Fruit fly (Drosophila melanogaster): ENCODE results near the gene mRpL19.
A peak's percentile ranks its signal among the peaks of the same experiment; 100 is the strongest.

The mRpL19 gene

DNA sequence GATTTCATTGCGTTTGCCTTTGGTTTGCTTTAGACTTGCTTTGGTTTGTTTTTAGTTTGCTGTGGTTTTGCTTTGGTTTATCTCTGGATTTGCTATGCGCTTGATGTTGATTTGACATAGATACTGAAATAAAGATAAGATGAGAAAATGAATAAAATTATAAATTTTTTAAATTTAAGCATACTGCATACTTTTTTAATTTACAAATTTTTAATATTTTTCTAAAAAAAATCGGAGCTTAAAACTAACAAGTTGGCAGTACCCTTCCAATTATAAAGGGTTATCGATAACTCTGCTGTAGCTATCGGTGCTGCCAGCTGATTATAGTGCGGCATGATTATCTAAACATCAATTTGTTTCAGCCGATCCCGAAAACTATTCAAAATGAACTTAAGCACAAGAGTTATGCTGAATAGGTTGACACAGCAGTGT lies at the start of gene mRpL19:
mRpL19 (plus strand) TSS at position 307 of the 432 bp plus-strand sequence.
- TF ChIP-seq CG33017 (tag; optimal IDR thresholded peaks at IDR 0.05) = peak; percentile 68
- TF ChIP-seq cic (GFP tag; optimal IDR thresholded peaks at IDR 0.05) = peak; percentile 27
- peak; percentile 88 for TF ChIP-seq kay (GFP tag; ENCODE audit: borderline replicate concordance)
- peak; percentile 76 for TF ChIP-seq CG7101 (tag; optimal IDR thresholded peaks at IDR 0.05)
- peak; percentile 59 for TF ChIP-seq Mnt (GFP tag; optimal IDR thresholded peaks at IDR 0.05)
- TF ChIP-seq CG14711 (tag; optimal IDR thresholded peaks at IDR 0.05) = peak; percentile 64
- no peak for TF ChIP-seq CG12768 (GFP tag; optimal IDR thresholded peaks at IDR 0.05)
- TF ChIP-seq bab1 (GFP tag; optimal IDR thresholded peaks at IDR 0.05) = peak; percentile 73
- TF ChIP-seq tj (GFP tag; optimal IDR thresholded peaks at IDR 0.05) = peak; percentile 20
- TF ChIP-seq CG11617 (GFP tag; optimal IDR thresholded peaks at IDR 0.05) = peak; percentile 44
- TF ChIP-seq Clk (GFP tag; optimal IDR thresholded peaks at IDR 0.05) = no peak
- TF ChIP-seq Hr96 (GFP tag; optimal IDR thresholded peaks at IDR 0.05) = no peak
- peak; percentile 43 for TF ChIP-seq CG7045 (GFP tag; optimal IDR thresholded peaks at IDR 0.05)

DNA sequence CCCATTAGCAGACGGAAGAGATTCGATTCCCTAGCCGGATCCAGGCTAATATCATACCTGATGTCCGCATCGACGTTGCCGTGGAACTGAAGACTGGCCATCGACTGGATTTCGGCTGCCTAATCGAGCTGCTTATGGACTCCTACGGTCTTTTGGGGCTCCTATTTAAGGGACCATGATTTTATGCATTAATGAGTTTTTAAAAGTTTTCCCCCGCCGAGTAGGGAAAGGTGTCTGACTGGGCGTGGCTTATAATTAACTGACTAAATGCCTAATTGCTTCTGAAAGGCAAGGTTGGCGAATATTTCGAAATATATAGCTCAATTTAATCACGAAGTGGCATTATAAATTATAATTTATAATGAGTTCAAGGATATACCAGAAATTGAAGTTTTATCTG lies 38.1 kb upstream of the mRpL19 start, which contains the start of gene Or85e:
Or85e (minus strand) TSS at position 101 of the 400 bp plus-strand sequence.
- no peak for TF ChIP-seq bab1 (GFP tag; optimal IDR thresholded peaks at IDR 0.05)
- no peak for TF ChIP-seq CG12768 (GFP tag; optimal IDR thresholded peaks at IDR 0.05)
- no peak for TF ChIP-seq Clk (GFP tag; optimal IDR thresholded peaks at IDR 0.05)

DNA sequence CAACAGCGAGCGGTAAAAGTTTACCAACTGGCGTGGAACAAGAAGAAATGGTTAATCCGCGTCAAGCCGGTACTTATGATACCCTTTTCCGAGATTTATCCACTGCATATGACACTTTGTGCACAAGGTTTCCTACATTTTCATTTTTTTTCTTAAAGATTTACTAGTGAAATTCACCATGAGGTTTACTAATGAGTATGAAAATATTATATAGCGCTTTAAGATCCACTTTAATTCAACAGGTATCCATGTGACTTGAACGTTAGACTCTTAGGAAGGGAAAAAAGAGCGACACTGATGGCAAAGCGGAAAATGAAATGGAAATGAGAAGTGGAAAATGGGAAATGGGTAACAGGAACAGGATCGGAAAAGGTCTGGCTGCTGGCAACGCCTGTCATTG lies 35.3 kb upstream of the mRpL19 start:
- TF ChIP-seq CG7101 (tag; optimal IDR thresholded peaks at IDR 0.05) (no peak), CG12768 (GFP tag; optimal IDR thresholded peaks at IDR 0.05) (no peak), cic (GFP tag; optimal IDR thresholded peaks at IDR 0.05) (no peak), CG14711 (tag; optimal IDR thresholded peaks at IDR 0.05) (no peak), CG7045 (GFP tag; optimal IDR thresholded peaks at IDR 0.05) (no peak), bab1 (GFP tag; optimal IDR thresholded peaks at IDR 0.05) (no peak), kay (GFP tag; ENCODE audit: borderline replicate concordance) (no peak), Crg-1 (GFP tag; optimal IDR thresholded peaks at IDR 0.05) (no peak), CG11617 (GFP tag; optimal IDR thresholded peaks at IDR 0.05) (no peak), pad (GFP tag; optimal IDR thresholded peaks at IDR 0.05) (no peak), toe (GFP tag; optimal IDR thresholded peaks at IDR 0.05) (no peak), Clk (GFP tag; optimal IDR thresholded peaks at IDR 0.05) (no peak), tj (GFP tag; optimal IDR thresholded peaks at IDR 0.05) (no peak)

DNA sequence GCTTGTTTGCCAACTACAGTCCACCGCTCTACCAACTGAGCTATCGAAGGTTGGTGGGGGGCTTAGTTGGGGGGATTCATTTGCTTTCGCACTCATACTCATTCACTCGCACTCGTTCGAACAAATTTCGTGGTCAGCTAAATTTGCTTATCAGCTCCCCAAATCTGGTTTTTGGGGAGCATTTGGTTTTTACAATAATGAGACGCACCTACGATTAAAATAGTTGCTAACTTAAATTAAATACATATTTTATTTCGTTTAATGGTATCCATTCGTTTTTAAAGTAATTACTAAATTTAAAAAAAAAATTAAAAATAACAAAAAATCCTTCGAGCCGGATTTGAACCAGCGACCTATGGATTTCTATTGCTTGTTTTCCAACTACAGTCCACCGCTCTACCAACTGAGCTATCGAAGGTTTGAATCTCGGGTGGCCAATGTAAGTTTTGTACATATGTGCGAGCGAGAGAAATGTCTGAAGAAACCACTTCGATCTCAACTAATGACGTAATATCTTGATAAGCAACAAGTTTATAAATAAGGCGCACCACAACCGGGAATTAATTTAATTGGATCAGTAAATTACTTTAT lies 31.4 kb upstream of the mRpL19 start:
- TF ChIP-seq CG33017 (tag; optimal IDR thresholded peaks at IDR 0.05) = no peak
- no peak for TF ChIP-seq CG1620 (GFP tag; optimal IDR thresholded peaks at IDR 0.05)
- no peak for TF ChIP-seq Clk (GFP tag; optimal IDR thresholded peaks at IDR 0.05)
- TF ChIP-seq ovo (GFP tag; optimal IDR thresholded peaks at IDR 0.05) = no peak
- TF ChIP-seq CG11617 (GFP tag; optimal IDR thresholded peaks at IDR 0.05) = no peak
- TF ChIP-seq CG14711 (tag; optimal IDR thresholded peaks at IDR 0.05) = no peak
- no peak for TF ChIP-seq toe (GFP tag; optimal IDR thresholded peaks at IDR 0.05)
- TF ChIP-seq CG12768 (GFP tag; optimal IDR thresholded peaks at IDR 0.05) = no peak
- TF ChIP-seq bab1 (GFP tag; optimal IDR thresholded peaks at IDR 0.05) = peak; percentile 10
- TF ChIP-seq cic (GFP tag; optimal IDR thresholded peaks at IDR 0.05) = no peak
- no peak for TF ChIP-seq CG7045 (GFP tag; optimal IDR thresholded peaks at IDR 0.05)
- TF ChIP-seq Crg-1 (GFP tag; optimal IDR thresholded peaks at IDR 0.05) = no peak
- peak; percentile 79 for TF ChIP-seq kay (GFP tag; ENCODE audit: borderline replicate concordance)
- TF ChIP-seq Hr96 (GFP tag; optimal IDR thresholded peaks at IDR 0.05) = no peak
- TF ChIP-seq Mnt (GFP tag; optimal IDR thresholded peaks at IDR 0.05) = no peak
- no peak for TF ChIP-seq CG7101 (tag; optimal IDR thresholded peaks at IDR 0.05)
- peak; percentile 90 for TF ChIP-seq tj (GFP tag; optimal IDR thresholded peaks at IDR 0.05)
- TF ChIP-seq cnc (optimal IDR thresholded peaks at IDR 0.05) = no peak
- no peak for TF ChIP-seq CG5204 (GFP tag; optimal IDR thresholded peaks at IDR 0.05)
- no peak for TF ChIP-seq pad (GFP tag; optimal IDR thresholded peaks at IDR 0.05)

DNA sequence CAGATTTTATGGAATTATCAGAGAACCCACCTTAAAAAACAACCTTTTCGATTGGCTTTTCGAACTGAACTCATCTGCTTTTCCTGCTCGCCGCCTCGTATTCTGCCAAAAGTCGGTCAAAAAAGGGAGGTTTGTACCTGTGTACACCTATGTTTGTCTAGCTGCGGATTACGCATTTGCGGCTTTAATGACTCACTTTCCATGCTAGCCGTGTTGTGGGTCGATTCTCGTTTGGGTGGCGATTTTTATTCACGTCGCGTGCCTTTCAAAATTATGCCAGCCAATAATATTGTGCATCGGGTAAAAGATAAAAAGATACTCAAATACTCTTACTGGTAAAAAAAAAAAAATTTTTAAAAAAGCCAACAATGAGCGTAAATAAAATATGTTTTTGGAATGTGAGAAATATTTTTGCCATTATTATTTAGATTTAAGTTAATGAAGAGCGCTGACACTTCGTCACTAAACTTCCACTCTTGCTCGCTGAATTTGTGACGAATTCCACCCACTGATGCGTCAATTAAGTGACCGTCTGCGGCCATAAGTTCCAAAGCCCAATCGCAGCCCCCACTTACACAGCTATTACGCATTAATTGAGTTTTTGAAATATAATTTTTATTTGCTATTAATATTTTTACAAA lies 28.2 kb upstream of the mRpL19 start, which contains the start of gene Cyp313b1:
Cyp313b1 (minus strand) TSS at position 71 of the 641 bp plus-strand sequence.
- TF ChIP-seq cnc (optimal IDR thresholded peaks at IDR 0.05) = no peak
- TF ChIP-seq CG14711 (tag; optimal IDR thresholded peaks at IDR 0.05) = no peak
- TF ChIP-seq CG7101 (tag; optimal IDR thresholded peaks at IDR 0.05) = no peak
- no peak for TF ChIP-seq cic (GFP tag; optimal IDR thresholded peaks at IDR 0.05)
- no peak for TF ChIP-seq CG12768 (GFP tag; optimal IDR thresholded peaks at IDR 0.05)
- no peak for TF ChIP-seq Clk (GFP tag; optimal IDR thresholded peaks at IDR 0.05)
- TF ChIP-seq Hr96 (GFP tag; optimal IDR thresholded peaks at IDR 0.05) = no peak
- no peak for TF ChIP-seq tj (GFP tag; optimal IDR thresholded peaks at IDR 0.05)
- TF ChIP-seq kay (GFP tag; ENCODE audit: borderline replicate concordance) = no peak
- TF ChIP-seq ovo (GFP tag; optimal IDR thresholded peaks at IDR 0.05) = no peak
- no peak for TF ChIP-seq CG5204 (GFP tag; optimal IDR thresholded peaks at IDR 0.05)
- TF ChIP-seq Crg-1 (GFP tag; optimal IDR thresholded peaks at IDR 0.05) = no peak
- TF ChIP-seq CG1620 (GFP tag; optimal IDR thresholded peaks at IDR 0.05) = no peak

DNA sequence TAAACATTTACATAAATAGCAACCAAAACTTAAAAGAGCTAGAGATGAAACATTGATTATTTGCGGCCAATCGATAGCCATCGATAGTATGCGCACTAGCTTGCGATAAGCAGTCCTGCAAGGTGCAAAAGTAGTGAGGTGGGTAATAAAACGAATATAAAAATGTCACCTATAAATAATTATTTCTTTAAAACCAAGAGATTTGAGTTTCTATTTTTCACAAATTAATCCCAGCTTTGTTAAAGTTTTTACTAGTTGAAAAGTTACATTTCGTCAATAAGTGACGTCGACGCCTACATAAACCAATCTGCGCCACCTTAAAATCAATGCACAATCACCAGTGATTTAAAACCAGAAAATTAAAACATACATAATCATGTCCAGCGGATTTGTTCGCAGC lies 23.2 kb upstream of the mRpL19 start, which contains the start of the genes Mkk4 and SLIRP2:
Mkk4 (minus strand) TSS at position 56 of the 400 bp plus-strand sequence.
SLIRP2 (plus strand) TSS at position 344 of the 400 bp plus-strand sequence.
- TF ChIP-seq CG12768 (GFP tag; optimal IDR thresholded peaks at IDR 0.05) (peak; percentile 98), tj (GFP tag; optimal IDR thresholded peaks at IDR 0.05) (peak; percentile 90), CG14711 (tag; optimal IDR thresholded peaks at IDR 0.05) (peak; percentile 96), Hr96 (GFP tag; optimal IDR thresholded peaks at IDR 0.05) (peak; percentile 98), cic (GFP tag; optimal IDR thresholded peaks at IDR 0.05) (peak; percentile 88), CG5204 (GFP tag; optimal IDR thresholded peaks at IDR 0.05) (peak; percentile 98), toe (GFP tag; optimal IDR thresholded peaks at IDR 0.05) (peak; percentile 99), kay (GFP tag; ENCODE audit: borderline replicate concordance) (no peak), Clk (GFP tag; optimal IDR thresholded peaks at IDR 0.05) (peak; percentile 97), ovo (GFP tag; optimal IDR thresholded peaks at IDR 0.05) (peak; percentile 96), CG7045 (GFP tag; optimal IDR thresholded peaks at IDR 0.05) (peak; percentile 98), Mnt (GFP tag; optimal IDR thresholded peaks at IDR 0.05) (peak; percentile 96), cnc (optimal IDR thresholded peaks at IDR 0.05) (no peak), CG33017 (tag; optimal IDR thresholded peaks at IDR 0.05) (peak; percentile 98), CG7101 (tag; optimal IDR thresholded peaks at IDR 0.05) (peak; percentile 98), CG11617 (GFP tag; optimal IDR thresholded peaks at IDR 0.05) (peak; percentile 99), bab1 (GFP tag; optimal IDR thresholded peaks at IDR 0.05) (peak; percentile 99), Crg-1 (GFP tag; optimal IDR thresholded peaks at IDR 0.05) (peak; percentile 98), CG1620 (GFP tag; optimal IDR thresholded peaks at IDR 0.05) (peak; percentile 99), pad (GFP tag; optimal IDR thresholded peaks at IDR 0.05) (peak; percentile 90)
